Fruit fly (Drosophila melanogaster) whole organism, embryonic: Measurements from ENCODE around the gene CG33654.

ENCODE experiments used
- CG10209 ChIP-seq: fragments of 200-800 bp; sonication (Bioruptor generic); optimal IDR thresholded peaks from 3 replicates; lab custom pipeline; 2017; ENCODE audit warnings: missing biosample characterization, mild to moderate bottlenecking, missing genetic modification characterization, missing genetic modification reagents
- CG1024 ChIP-seq: fragments of 200-800 bp; sonication (Bioruptor generic); IDR thresholded peaks from 2 replicates; pipeline ENCODE4 v1.3.6; 2022; ENCODE audit warnings: missing biosample characterization, missing genetic modification characterization
- CG10366 ChIP-seq: fragments of 200-800 bp; sonication (Bioruptor generic); IDR thresholded peaks from 2 replicates; pipeline ENCODE4 v1.3.6; 2022; ENCODE audit warnings: missing biosample characterization, missing genetic modification characterization
- CG11247 ChIP-seq: fragments of 200-800 bp; sonication (Bioruptor generic); IDR thresholded peaks from 2 replicates; pipeline ENCODE4 v1.3.6; 2022; ENCODE audit warnings: missing biosample characterization, missing genetic modification characterization
- CG12104 ChIP-seq: fragments of 200-800 bp; sonication (Bioruptor generic); optimal IDR thresholded peaks from 3 replicates; lab custom pipeline; 2016; ENCODE audit warnings: missing biosample characterization, missing genetic modification characterization
- CG13894 ChIP-seq: fragments of 200-800 bp; sonication (Bioruptor generic); optimal IDR thresholded peaks from 3 replicates; lab custom pipeline; 2018; ENCODE audit warnings: missing biosample characterization, mild to moderate bottlenecking, missing genetic modification characterization, moderate library complexity
- CG1602 ChIP-seq: fragments of 200-800 bp; sonication (Bioruptor generic); optimal IDR thresholded peaks from 3 replicates; lab custom pipeline; 2016; ENCODE audit warnings: missing biosample characterization, missing genetic modification characterization
- CG16863 ChIP-seq: fragments of 200-800 bp; sonication (Bioruptor generic); optimal IDR thresholded peaks from 3 replicates; lab custom pipeline; 2016; ENCODE audit warnings: missing biosample characterization, missing genetic modification characterization
- CG17612 ChIP-seq: fragments of 200-800 bp; sonication (Bioruptor generic); IDR thresholded peaks from 2 replicates; pipeline ENCODE4 v1.3.6; 2022; ENCODE audit warnings: missing biosample characterization, missing genetic modification characterization
- CG2678 ChIP-seq: fragments of 200-800 bp; sonication (Bioruptor generic); optimal IDR thresholded peaks from 3 replicates; lab custom pipeline; 2019; ENCODE audit warnings: missing biosample characterization, mild to moderate bottlenecking, missing genetic modification characterization, moderate library complexity
- CG4282 ChIP-seq: fragments of 200-800 bp; sonication (Bioruptor generic); optimal IDR thresholded peaks from 2 replicates; lab custom pipeline; 2016; ENCODE audit warnings: missing biosample characterization, missing genetic modification characterization
- CG4404 ChIP-seq: fragments of 200-800 bp; sonication (Bioruptor generic); IDR thresholded peaks from 2 replicates; pipeline ENCODE4 v1.3.6; 2022; ENCODE audit warnings: missing biosample characterization, missing genetic modification characterization
- CG6689 ChIP-seq: fragments of 200-800 bp; sonication (Bioruptor generic); IDR thresholded peaks from 2 replicates; pipeline ENCODE4 v1.3.6; 2022; ENCODE audit warnings: missing biosample characterization, missing genetic modification characterization
- CG6854 ChIP-seq: fragments of 200-800 bp; sonication (Bioruptor generic); optimal IDR thresholded peaks from 3 replicates; lab custom pipeline; 2017; ENCODE audit warnings: missing biosample characterization, mild to moderate bottlenecking, missing genetic modification characterization
- CG7271 ChIP-seq: fragments of 200-800 bp; sonication (Bioruptor generic); optimal IDR thresholded peaks from 2 replicates; lab custom pipeline; 2018; ENCODE audit warnings: missing biosample characterization, mild to moderate bottlenecking, missing genetic modification characterization, moderate library complexity
- CG7745 ChIP-seq: fragments of 200-800 bp; sonication (Bioruptor generic); optimal IDR thresholded peaks from 2 replicates; lab custom pipeline; 2018; ENCODE audit warnings: missing biosample characterization, mild to moderate bottlenecking, missing genetic modification characterization, moderate library complexity
- CG7928 ChIP-seq: fragments of 200-800 bp; sonication (Bioruptor generic); optimal IDR thresholded peaks from 2 replicates; lab custom pipeline; 2017; ENCODE audit warnings: missing biosample characterization, mild to moderate bottlenecking, missing genetic modification characterization
- CG7987 ChIP-seq: fragments of 200-800 bp; sonication (Bioruptor generic); optimal IDR thresholded peaks from 2 replicates; lab custom pipeline; 2018; ENCODE audit warnings: missing biosample characterization, mild to moderate bottlenecking, missing genetic modification characterization, moderate library complexity
- CG8478 ChIP-seq: fragments of >200 bp; optimal IDR thresholded peaks from 2 replicates; lab custom pipeline; 2018
- CG9727 ChIP-seq: fragments of 200-800 bp; sonication (Bioruptor generic); optimal IDR thresholded peaks from 3 replicates; lab custom pipeline; 2017; ENCODE audit warnings: missing biosample characterization, mild to moderate bottlenecking, missing genetic modification characterization
- Dref ChIP-seq: fragments of 200-800 bp; sonication (Bioruptor generic); IDR thresholded peaks from 2 replicates; pipeline ENCODE4 v1.3.6; 2022; ENCODE audit warnings: missing biosample characterization, missing genetic modification characterization
- Fer2 ChIP-seq: fragments of 200-800 bp; sonication (Bioruptor generic); optimal IDR thresholded peaks from 2 replicates; lab custom pipeline; 2018; ENCODE audit warnings: missing biosample characterization, mild to moderate bottlenecking, missing genetic modification characterization, moderate library complexity
- HLH54F ChIP-seq: fragments of 200-800 bp; sonication (Bioruptor generic); optimal IDR thresholded peaks from 3 replicates; lab custom pipeline; 2016; ENCODE audit warnings: missing biosample characterization, missing genetic modification characterization
- Hey ChIP-seq: fragments of 200-800 bp; sonication (Bioruptor generic); optimal IDR thresholded peaks from 3 replicates; lab custom pipeline; 2018; ENCODE audit warnings: missing biosample characterization, mild to moderate bottlenecking, missing genetic modification characterization
- HmgZ ChIP-seq: fragments of 200-800 bp; sonication (Bioruptor generic); optimal IDR thresholded peaks from 2 replicates; lab custom pipeline; 2018; ENCODE audit warnings: missing biosample characterization, mild to moderate bottlenecking, missing genetic modification characterization
- Hr3 ChIP-seq: fragments of 200-800 bp; sonication (Bioruptor generic); optimal IDR thresholded peaks from 3 replicates; lab custom pipeline; 2016; ENCODE audit warnings: missing biosample characterization, missing genetic modification characterization
- Hr78 ChIP-seq, 2 experiments: fragments of 200-800 bp in 1 of 2; fragments of >200 bp in 1 of 2; sonication (Bioruptor generic) in 1 of 2; optimal IDR thresholded peaks; 2 replicates each; lab custom pipeline; 2017 to 2019; ENCODE audit warnings: missing biosample characterization in 2 of 2, missing genetic modification characterization in 2 of 2, mild to moderate bottlenecking in 1 of 2, moderate library complexity in 1 of 2
- MESR4 ChIP-seq: fragments of 200-800 bp; sonication (Bioruptor generic); optimal IDR thresholded peaks from 2 replicates; lab custom pipeline; 2018; ENCODE audit warnings: missing biosample characterization, mild to moderate bottlenecking, missing genetic modification characterization, moderate library complexity
- Mrtf ChIP-seq: fragments of 200-800 bp; sonication (Bioruptor generic); IDR thresholded peaks from 3 replicates; pipeline ENCODE4 v1.3.6; 2022; ENCODE audit warnings: missing biosample characterization, missing genetic modification characterization
- Poxn ChIP-seq: fragments of 200-800 bp; sonication (Bioruptor generic); IDR thresholded peaks from 2 replicates; pipeline ENCODE4 v1.3.6; 2022; ENCODE audit warnings: missing biosample characterization, missing genetic modification characterization
- chinmo ChIP-seq: fragments of 200-800 bp; sonication (Bioruptor generic); IDR thresholded peaks from 4 replicates; pipeline ENCODE4 v1.3.6; 2022; ENCODE audit warnings: missing biosample characterization, missing genetic modification characterization; ENCODE audit not compliant: partially characterized antibody
- chm ChIP-seq: fragments of 200-800 bp; sonication (Bioruptor generic); IDR thresholded peaks from 2 replicates; pipeline ENCODE4 v1.3.6; 2022; ENCODE audit warnings: missing biosample characterization, missing genetic modification characterization
- dan ChIP-seq: fragments of 200-800 bp; sonication (Bioruptor generic); IDR thresholded peaks from 2 replicates; pipeline ENCODE4 v1.3.6; 2022; ENCODE audit warnings: missing biosample characterization, missing genetic modification characterization
- disco-r ChIP-seq: fragments of 200-800 bp; sonication (Bioruptor generic); optimal IDR thresholded peaks from 2 replicates; lab custom pipeline; 2016; ENCODE audit warnings: missing biosample characterization, missing genetic modification characterization
- dmrt11E ChIP-seq: fragments of 200-800 bp; sonication (Bioruptor generic); optimal IDR thresholded peaks from 3 replicates; lab custom pipeline; 2018; ENCODE audit warnings: missing biosample characterization, mild to moderate bottlenecking, missing genetic modification characterization, moderate library complexity
- exex ChIP-seq: fragments of 200-800 bp; sonication (Bioruptor generic); optimal IDR thresholded peaks from 4 replicates; lab custom pipeline; 2018; ENCODE audit warnings: missing biosample characterization, mild to moderate bottlenecking, missing genetic modification characterization, moderate library complexity
- fd3F ChIP-seq: fragments of 200-800 bp; sonication (Bioruptor generic); optimal IDR thresholded peaks from 2 replicates; lab custom pipeline; 2018; ENCODE audit warnings: missing biosample characterization, mild to moderate bottlenecking, missing genetic modification characterization, moderate library complexity
- fd96Cb ChIP-seq: fragments of 200-800 bp; sonication (Bioruptor generic); optimal IDR thresholded peaks from 2 replicates; lab custom pipeline; 2018; ENCODE audit warnings: missing biosample characterization, mild to moderate bottlenecking, missing genetic modification characterization, moderate library complexity
- gsb-n ChIP-seq: fragments of 200-800 bp; sonication (Bioruptor generic); optimal IDR thresholded peaks from 3 replicates; lab custom pipeline; 2018; ENCODE audit warnings: missing biosample characterization, mild to moderate bottlenecking, missing genetic modification characterization
- ham ChIP-seq: fragments of 200-800 bp; sonication (Bioruptor generic); IDR thresholded peaks from 2 replicates; pipeline ENCODE4 v1.3.6; 2022; ENCODE audit warnings: missing biosample characterization, missing genetic modification characterization
- klu ChIP-seq: fragments of 200-800 bp; sonication (Bioruptor generic); IDR thresholded peaks from 2 replicates; pipeline ENCODE4 v1.3.6; 2022; ENCODE audit warnings: missing biosample characterization, missing genetic modification characterization
- nmo ChIP-seq: fragments of 200-800 bp; sonication (Bioruptor generic); optimal IDR thresholded peaks from 2 replicates; lab custom pipeline; 2018; ENCODE audit warnings: missing biosample characterization, mild to moderate bottlenecking, missing genetic modification characterization, moderate library complexity
- otp ChIP-seq: fragments of 200-800 bp; sonication (Bioruptor generic); IDR thresholded peaks from 3 replicates; pipeline ENCODE4, ENCODE4 v1.3.6; 2022; ENCODE audit warnings: missing biosample characterization, missing genetic modification characterization
- pum ChIP-seq: fragments of 200-800 bp; sonication (Bioruptor generic); optimal IDR thresholded peaks from 2 replicates; lab custom pipeline; 2016; ENCODE audit warnings: missing biosample characterization, missing genetic modification characterization
- ro ChIP-seq: fragments of 200-800 bp; sonication (Bioruptor generic); IDR thresholded peaks from 2 replicates; pipeline ENCODE4 v1.3.6; 2022; ENCODE audit warnings: missing biosample characterization, missing genetic modification characterization
- slou ChIP-seq: fragments of 200-800 bp; sonication (Bioruptor generic); optimal IDR thresholded peaks from 3 replicates; lab custom pipeline; 2016; ENCODE audit warnings: missing biosample characterization, missing genetic modification characterization
- toy ChIP-seq: fragments of 200-800 bp; sonication (Bioruptor generic); IDR thresholded peaks from 2 replicates; pipeline ENCODE4 v1.3.6; 2022; ENCODE audit warnings: missing biosample characterization, missing genetic modification characterization
- vfl ChIP-seq: fragments of 200-800 bp; sonication (Bioruptor generic); optimal IDR thresholded peaks from 2 replicates; lab custom pipeline; 2016; ENCODE audit warnings: missing biosample characterization, missing genetic modification characterization
- wek ChIP-seq: fragments of 200-800 bp; sonication (Bioruptor generic); optimal IDR thresholded peaks from 3 replicates; lab custom pipeline; 2018; ENCODE audit warnings: missing biosample characterization, mild to moderate bottlenecking, missing genetic modification characterization, moderate library complexity
- zfh1 ChIP-seq: fragments of 200-800 bp; sonication (Bioruptor generic); IDR thresholded peaks from 3 replicates; pipeline ENCODE4 v1.3.6; 2022; ENCODE audit warnings: missing biosample characterization, missing genetic modification characterization

CG33654 gene

dm6 chr3R:9563240-9563992 lies 19.6 kb downstream of the CG33654 start, which contains the start of the genes CG9393 and Vps45 (continued):
- TF ChIP-seq Poxn: no peak
- no peak for TF ChIP-seq ham (GFP tag; lab: Robert Waterston, UW)
- peak; percentile 91 for TF ChIP-seq Dref (GFP tag; lab: Robert Waterston, UW)
- no peak for TF ChIP-seq zfh1
- TF ChIP-seq CG13894 (tag; lab: Kevin White, UChicago): no peak
- peak; percentile 57 for TF ChIP-seq CG16863 (GFP tag; lab: Kevin White, UChicago)
- TF ChIP-seq CG4282 (GFP tag; lab: Kevin White, UChicago): no peak
- TF ChIP-seq chinmo (GFP tag; lab: Robert Waterston, UW): peak; percentile 89; the same call in 3 of the 4 replicates
- no peak for TF ChIP-seq Hey (tag; lab: Kevin White, UChicago)
- peak; percentile 34 for TF ChIP-seq MESR4
- peak; percentile 78 for TF ChIP-seq CG7928
- no peak for TF ChIP-seq CG7745 (tag; lab: Kevin White, UChicago)
- TF ChIP-seq CG1024 (GFP tag; lab: Robert Waterston, UW): no peak
- TF ChIP-seq nmo (GFP tag; lab: Kevin White, UChicago): peak; percentile 86
- no peak for TF ChIP-seq CG8478 (lab: Kevin White, UChicago)
- TF ChIP-seq fd3F (GFP tag; lab: Kevin White, UChicago): peak; percentile 48
- TF ChIP-seq fd96Cb (tag; lab: Kevin White, UChicago): no peak
- no peak for TF ChIP-seq disco-r (GFP tag; lab: Kevin White, UChicago)
- peak; percentile 67 for TF ChIP-seq CG9727 (GFP tag; lab: Kevin White, UChicago)
- peak; percentile 54 for TF ChIP-seq klu (GFP tag; lab: Robert Waterston, UW)
- TF ChIP-seq HmgZ (tag; lab: Kevin White, UChicago): peak; percentile 75
- TF ChIP-seq wek: no peak
- TF ChIP-seq HLH54F (GFP tag; lab: Kevin White, UChicago): peak; percentile 78
- TF ChIP-seq CG10366 (GFP tag; lab: Robert Waterston, UW): peak; percentile 52; the same call in 1 of the 2 replicates
- no peak; the same call in 1 of the 2 replicates for TF ChIP-seq chm (GFP tag; lab: Robert Waterston, UW)
- TF ChIP-seq dan (GFP tag; lab: Robert Waterston, UW): no peak
- TF ChIP-seq CG10209 (GFP tag; lab: Kevin White, UChicago): peak; percentile 24
- no peak for TF ChIP-seq ro (GFP tag; lab: Robert Waterston, UW)
- TF ChIP-seq dmrt11E (tag; lab: Kevin White, UChicago): peak; percentile 59
- TF ChIP-seq Fer2 (tag; lab: Kevin White, UChicago): peak; percentile 58
- TF ChIP-seq CG12104 (GFP tag; lab: Kevin White, UChicago): peak; percentile 27
- peak; percentile 52 for TF ChIP-seq vfl
- TF ChIP-seq Hr78 (GFP tag; optimal IDR thresholded peaks at IDR 0.05; lab: Kevin White, UChicago): no peak
- no peak for TF ChIP-seq toy
- TF ChIP-seq CG4404 (GFP tag; lab: Robert Waterston, UW): no peak; the same call in none of the 2 replicates
- TF ChIP-seq CG7987: no peak
- TF ChIP-seq CG2678: no peak
- TF ChIP-seq CG1602 (GFP tag; lab: Kevin White, UChicago): peak; percentile 62
- TF ChIP-seq slou: no peak
- no peak for TF ChIP-seq CG11247 (GFP tag; lab: Robert Waterston, UW)
- TF ChIP-seq Mrtf: no peak
- peak; percentile 46 for TF ChIP-seq exex
- TF ChIP-seq gsb-n: no peak
- 0 out of 2 replicates have a peak, but pooled peaks have one; percentile 55 for TF ChIP-seq CG6689 (GFP tag; lab: Robert Waterston, UW)
- TF ChIP-seq CG17612 (GFP tag; lab: Robert Waterston, UW): no peak
- TF ChIP-seq CG6854: no peak
- TF ChIP-seq pum (GFP tag; lab: Kevin White, UChicago): peak; percentile 60
- no peak for TF ChIP-seq otp (GFP tag; lab: Robert Waterston, UW)
- TF ChIP-seq CG7271: no peak
- peak; percentile 69 for TF ChIP-seq Hr3 (GFP tag; lab: Kevin White, UChicago)
